Worm (Caenorhabditis elegans) whole organism, L4/young adult: ENCODE measurements around the gene mrpl-40.

Source experiments
- W03F9.2 ChIP-seq: fragments of 150-350 bp; optimal IDR thresholded peaks from 2 replicates; lab custom pipeline; 2014; ENCODE audit warnings: missing biosample characterization, missing genetic modification characterization
- dao-5 ChIP-seq: sonication (generic microtip); optimal IDR thresholded peaks from 2 replicates; lab custom pipeline; 2016; ENCODE audit warnings: missing genotype, missing genetic modification characterization, moderate library complexity, missing compliant biosample characterization
- him-1 ChIP-seq: sonication (generic microtip); optimal IDR thresholded peaks from 2 replicates; lab custom pipeline; 2016; ENCODE audit warnings: missing genotype, missing genetic modification reagents, missing genetic modification characterization, missing compliant biosample characterization

DNA sequence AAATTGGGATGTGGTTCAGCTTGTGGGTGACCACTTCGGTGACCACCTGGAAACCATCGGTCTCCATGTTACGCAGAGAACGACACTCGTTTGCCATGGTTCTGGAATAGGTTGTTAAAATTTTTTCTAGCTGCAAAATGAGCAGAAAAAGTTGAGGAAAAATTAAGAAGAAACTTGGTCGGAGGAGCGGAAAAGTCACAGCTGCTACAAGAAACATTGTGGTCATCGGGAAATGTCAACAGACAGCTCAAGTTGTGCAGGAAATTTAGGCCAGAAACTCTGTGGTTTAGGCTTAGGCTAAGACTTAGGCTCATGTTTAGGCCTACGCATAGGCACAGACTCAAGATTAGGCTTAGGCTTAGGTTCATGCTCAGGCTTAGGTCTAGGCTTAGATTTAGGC, 21.2 kb upstream of the mrpl-40 start, which contains the start of gene pck-1:
- TF ChIP-seq W03F9.2: no peak
- no peak for TF ChIP-seq him-1 (tag; lab: Kevin White, UChicago)
- TF ChIP-seq dao-5 (tag; lab: Kevin White, UChicago): no peak
